Fruit fly (Drosophila melanogaster): Measurements from ENCODE around the gene CG33644.

Gene CG33644

DNA sequence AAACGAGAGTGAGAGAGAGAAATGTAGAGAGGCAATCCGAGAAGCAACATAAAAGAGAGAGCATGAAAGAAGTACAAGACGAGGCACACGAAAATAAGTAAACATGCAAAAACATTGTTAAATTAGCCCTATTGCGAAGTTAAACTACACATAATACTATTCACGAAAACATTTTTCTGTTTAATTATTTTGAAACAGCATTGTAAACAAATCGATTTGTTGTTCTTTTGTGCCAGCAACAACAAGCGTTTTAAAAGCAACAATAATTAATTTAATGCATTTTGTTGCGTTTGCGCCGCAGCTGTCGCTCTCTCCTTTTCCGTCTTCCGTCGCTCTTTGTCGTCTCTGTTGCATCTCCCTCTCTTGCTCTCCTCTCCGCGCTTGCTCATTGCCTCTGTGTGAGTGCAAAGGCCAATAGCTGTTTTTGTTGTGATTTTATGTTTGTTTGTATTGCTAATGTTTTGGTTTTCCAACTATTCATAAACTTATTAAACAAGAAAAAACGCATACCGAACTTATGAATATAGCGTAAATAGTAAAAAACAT is 18.7 kb downstream of the CG33644 start:
- TF ChIP-seq Vsx2 (GFP tag; optimal IDR thresholded peaks at IDR 0.05; ENCODE audit: partially characterized antibody) = peak; percentile 60
- peak; percentile 87 for TF ChIP-seq Dif (GFP tag; optimal IDR thresholded peaks at IDR 0.05; ENCODE audit: partially characterized antibody)
- no peak for TF ChIP-seq Mio (GFP tag; optimal IDR thresholded peaks at IDR 0.05)
- peak; percentile 39 to 78 for TF ChIP-seq dl (GFP tag; optimal IDR thresholded peaks at IDR 0.05; ENCODE audit: insufficient read depth in 1 of 2, partially characterized antibody in 2 of 2)
- peak; percentile 39 for TF ChIP-seq Hnf4 (GFP tag; optimal IDR thresholded peaks at IDR 0.05)
- TF ChIP-seq psq (GFP tag; optimal IDR thresholded peaks at IDR 0.05) = peak; percentile 69

DNA sequence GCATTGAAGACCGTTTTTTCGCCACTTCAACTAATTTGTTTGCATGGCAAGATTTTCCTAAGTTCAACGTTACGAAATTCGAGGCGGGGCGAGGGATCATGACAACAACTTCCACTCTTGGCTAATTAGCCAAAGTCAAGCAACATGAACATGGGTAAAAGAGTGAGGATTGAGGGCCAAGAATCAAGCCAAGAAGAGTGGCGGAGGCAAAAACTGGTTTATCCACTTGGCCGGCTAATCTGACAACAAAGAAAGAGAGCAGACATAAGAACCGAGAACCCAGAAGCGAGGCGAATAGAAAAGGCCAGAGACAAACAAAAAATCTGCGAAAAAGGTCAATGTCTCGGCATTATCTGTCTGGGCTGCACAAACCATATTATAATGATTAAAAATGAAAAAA is 20.8 kb downstream of the CG33644 start:
- TF ChIP-seq CG9705 (GFP tag; optimal IDR thresholded peaks at IDR 0.05) (no peak), Vsx2 (GFP tag; optimal IDR thresholded peaks at IDR 0.05; ENCODE audit: partially characterized antibody) (peak; percentile 97), psq (GFP tag; optimal IDR thresholded peaks at IDR 0.05) (peak; percentile 58), Myc (optimal IDR thresholded peaks at IDR 0.05) (no peak), Jra (GFP tag; optimal IDR thresholded peaks at IDR 0.05) (no peak), dl (GFP tag; optimal IDR thresholded peaks at IDR 0.05; ENCODE audit: insufficient read depth in 1 of 2, partially characterized antibody in 2 of 2) (no peak)

DNA sequence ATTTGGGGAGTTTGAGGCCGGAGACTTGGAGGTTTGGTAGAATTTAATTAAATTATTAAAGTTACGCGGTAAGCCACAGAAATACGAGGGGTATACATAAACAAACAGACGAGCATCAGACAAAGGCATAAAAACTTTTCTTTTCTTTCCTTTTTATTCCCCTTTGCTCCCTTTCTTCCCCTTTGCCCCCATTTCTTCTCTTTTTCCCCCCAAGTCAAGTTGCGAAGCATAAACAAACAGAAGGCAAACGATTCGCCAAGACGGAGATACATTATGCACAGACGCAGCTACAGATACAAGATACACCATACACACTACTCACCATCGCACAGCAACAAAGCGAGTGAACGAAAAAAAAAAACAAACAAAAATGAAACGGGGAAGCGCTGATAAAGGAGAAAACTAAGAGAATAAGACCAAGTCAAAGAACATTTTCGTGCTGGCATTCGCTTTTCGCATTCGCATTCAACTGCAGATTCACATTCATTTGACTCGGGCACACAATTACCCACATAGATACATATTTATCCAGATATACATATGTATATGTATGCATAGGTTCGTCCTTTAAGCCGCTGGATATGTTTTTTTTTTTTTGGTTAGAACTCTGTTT is 22.8 kb downstream of the CG33644 start:
- TF ChIP-seq HLH106 (tag; optimal IDR thresholded peaks at IDR 0.05) (no peak), woc (GFP tag; optimal IDR thresholded peaks at IDR 0.05) (no peak), N (GFP tag; optimal IDR thresholded peaks at IDR 0.05) (no peak), sage (GFP tag; optimal IDR thresholded peaks at IDR 0.05) (no peak), Myc (optimal IDR thresholded peaks at IDR 0.05) (no peak), CG32264 (GFP tag; optimal IDR thresholded peaks at IDR 0.05) (no peak), ey (GFP tag; optimal IDR thresholded peaks at IDR 0.05) (no peak), psq (GFP tag; optimal IDR thresholded peaks at IDR 0.05) (peak; percentile 90), fru (GFP tag; optimal IDR thresholded peaks at IDR 0.05) (no peak), pan (optimal IDR thresholded peaks at IDR 0.05) (no peak), sv (GFP tag; optimal IDR thresholded peaks at IDR 0.05) (no peak), OdsH (GFP tag; optimal IDR thresholded peaks at IDR 0.05) (no peak), usp (GFP tag; optimal IDR thresholded peaks at IDR 0.05) (no peak), foxo (GFP tag; optimal IDR thresholded peaks at IDR 0.05) (no peak), br (GFP tag; optimal IDR thresholded peaks at IDR 0.05) (no peak), Vsx2 (GFP tag; optimal IDR thresholded peaks at IDR 0.05; ENCODE audit: partially characterized antibody) (peak; percentile 10), Mio (GFP tag; optimal IDR thresholded peaks at IDR 0.05) (no peak)

DNA sequence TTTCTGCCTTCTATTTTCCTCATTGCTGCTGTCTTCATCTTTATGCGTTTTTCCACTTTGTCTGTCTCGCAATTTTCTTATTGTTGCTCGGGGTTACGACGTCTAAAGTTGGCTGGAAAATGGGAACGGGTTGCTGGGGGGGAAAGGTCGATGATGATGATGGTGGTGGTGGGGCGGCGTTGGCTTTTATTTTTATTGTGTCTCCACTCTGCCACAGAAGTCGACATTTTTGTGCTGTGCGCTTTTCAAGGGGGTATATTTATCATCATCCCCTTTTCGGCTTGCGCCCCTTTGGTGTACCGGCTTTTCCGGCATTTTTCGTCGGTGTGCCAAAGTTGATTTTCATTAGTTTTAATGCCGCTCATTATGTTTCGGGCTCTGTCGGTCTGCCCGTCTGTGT is 23.5 kb downstream of the CG33644 start:
- TF ChIP-seq HLH106 (tag; optimal IDR thresholded peaks at IDR 0.05) (no peak), brk (GFP tag; optimal IDR thresholded peaks at IDR 0.05) (no peak), Hr83 (GFP tag; optimal IDR thresholded peaks at IDR 0.05; ENCODE audit: poor library complexity, severe bottlenecking) (no peak), pan (optimal IDR thresholded peaks at IDR 0.05) (no peak), sage (GFP tag; optimal IDR thresholded peaks at IDR 0.05) (no peak), N (GFP tag; optimal IDR thresholded peaks at IDR 0.05) (no peak), CG32264 (GFP tag; optimal IDR thresholded peaks at IDR 0.05) (no peak), dsf (GFP tag; optimal IDR thresholded peaks at IDR 0.05; ENCODE audit: borderline replicate concordance) (no peak), lola (GFP tag; optimal IDR thresholded peaks at IDR 0.05) (no peak), Abd-B (GFP tag; optimal IDR thresholded peaks at IDR 0.05) (no peak), Dfd (GFP tag; optimal IDR thresholded peaks at IDR 0.05) (no peak)

DNA sequence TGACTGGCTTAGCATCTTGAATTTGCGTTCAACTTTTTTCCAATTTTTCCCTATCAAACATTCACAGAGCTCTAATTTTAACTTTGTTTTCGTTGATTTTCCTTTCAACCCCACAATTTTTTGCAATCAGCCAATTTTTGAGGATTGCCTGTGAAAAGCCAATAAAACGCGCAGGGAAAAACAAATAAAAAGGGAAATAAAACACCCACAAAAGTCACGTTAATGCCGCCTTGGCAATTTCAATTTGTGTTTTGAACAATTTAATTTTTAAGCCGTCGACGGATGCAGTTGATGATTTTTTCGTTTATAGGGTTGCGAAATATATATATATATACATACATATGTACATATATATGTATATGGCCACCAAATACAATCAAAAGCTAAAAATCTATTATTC is 37.1 kb downstream of the CG33644 start:
- TF ChIP-seq Jra (GFP tag; optimal IDR thresholded peaks at IDR 0.05) (no peak), Vsx2 (GFP tag; optimal IDR thresholded peaks at IDR 0.05; ENCODE audit: partially characterized antibody) (no peak), GATAd (GFP tag; optimal IDR thresholded peaks at IDR 0.05) (no peak), sage (GFP tag; optimal IDR thresholded peaks at IDR 0.05) (no peak), dmrt93B (GFP tag; optimal IDR thresholded peaks at IDR 0.05) (no peak)

All from whole organism, wandering third instar larva.